Fruit fly (Drosophila melanogaster): Measurements from ENCODE around the gene Grip.
A peak's percentile ranks its signal among the peaks of the same experiment; 100 is the strongest.

The Grip gene

DNA sequence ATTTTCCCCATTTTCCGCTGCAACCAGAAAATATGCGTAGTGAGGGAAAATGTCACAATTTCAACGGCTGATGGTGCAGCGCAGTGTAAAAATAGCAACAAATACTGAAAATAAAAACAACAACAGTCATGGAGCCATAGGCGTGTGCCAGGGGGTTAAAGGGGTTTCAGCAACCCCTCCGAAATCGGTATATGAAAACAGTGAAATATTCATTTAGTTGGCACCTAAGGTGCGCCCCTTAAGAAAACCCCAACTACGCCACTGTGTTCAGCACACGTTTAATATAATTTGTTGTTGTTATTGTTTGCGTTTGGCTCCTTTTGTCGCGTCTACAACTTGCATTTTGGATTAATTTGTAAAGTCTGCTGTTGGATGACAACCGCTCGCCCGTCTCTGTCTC lies 6.0 kb downstream of the Grip start (continued):
- TF ChIP-seq CG18262 (tag; optimal IDR thresholded peaks at IDR 0.05): peak; percentile 46
- no peak for TF ChIP-seq CG10209 (GFP tag; optimal IDR thresholded peaks at IDR 0.05)
- no peak for TF ChIP-seq CG3838 (GFP tag; optimal IDR thresholded peaks at IDR 0.05)
- peak; percentile 19 for TF ChIP-seq CG7839 (tag; optimal IDR thresholded peaks at IDR 0.05)
- TF ChIP-seq CG2199 (GFP tag; IDR thresholded peaks at IDR 0.05): 0 out of 3 replicates have a peak, but pooled peaks have one; percentile 40
- TF ChIP-seq CG11247 (GFP tag; IDR thresholded peaks at IDR 0.05): no peak
- no peak for TF ChIP-seq Camta (GFP tag; optimal IDR thresholded peaks at IDR 0.05)
- TF ChIP-seq CG11456 (GFP tag; IDR thresholded peaks at IDR 0.05): 0 out of 3 replicates have a peak, but pooled peaks have one; percentile 43
- TF ChIP-seq Antp (GFP tag; optimal IDR thresholded peaks at IDR 0.05): peak; percentile 28
- peak; percentile 63 for TF ChIP-seq HLH3B (GFP tag; IDR thresholded peaks at IDR 0.05)
- no peak for TF ChIP-seq Spps (tag; optimal IDR thresholded peaks at IDR 0.05)
- TF ChIP-seq Awh (GFP tag; IDR thresholded peaks at IDR 0.05): peak; percentile 40; the same call in 1 of the 2 replicates
- peak; percentile 80 for TF ChIP-seq vvl (GFP tag; IDR thresholded peaks at IDR 0.05)
- peak; percentile 47 for TF ChIP-seq CG13424 (tag; optimal IDR thresholded peaks at IDR 0.05)
- peak; percentile 52 for TF ChIP-seq chn (GFP tag; optimal IDR thresholded peaks at IDR 0.05)
- no peak for TF ChIP-seq D (optimal IDR thresholded peaks at IDR 0.05)
- peak; percentile 45 for TF ChIP-seq D (GFP tag; optimal IDR thresholded peaks at IDR 0.05)
- TF ChIP-seq pum (GFP tag; optimal IDR thresholded peaks at IDR 0.05): peak; percentile 27
- 0 out of 2 replicates have a peak, but pooled peaks have one; percentile 19 for TF ChIP-seq Atf6 (GFP tag; IDR thresholded peaks at IDR 0.05)
- no peak for TF ChIP-seq CG3407 (GFP tag; optimal IDR thresholded peaks at IDR 0.05)
- TF ChIP-seq trh (GFP tag; optimal IDR thresholded peaks at IDR 0.05): no peak
- 0 out of 2 replicates have a peak, but pooled peaks have one; percentile 24 for TF ChIP-seq dati (GFP tag; IDR thresholded peaks at IDR 0.05)
- TF ChIP-seq Med (GFP tag): peak; percentile 83
- no peak for TF ChIP-seq vfl (GFP tag; optimal IDR thresholded peaks at IDR 0.05)
- TF ChIP-seq ems (GFP tag; optimal IDR thresholded peaks at IDR 0.05): no peak
- TF ChIP-seq cas (GFP tag; IDR thresholded peaks at IDR 0.05): no peak
- peak; percentile 71 for TF ChIP-seq CG4820 (GFP tag; optimal IDR thresholded peaks at IDR 0.05)
- peak; percentile 35 for TF ChIP-seq CG5245 (GFP tag; optimal IDR thresholded peaks at IDR 0.05)
- no peak for TF ChIP-seq CG13624 (GFP tag; optimal IDR thresholded peaks at IDR 0.05)
- TF ChIP-seq CG8089 (GFP tag; optimal IDR thresholded peaks at IDR 0.05): peak; percentile 17
- peak; percentile 13 for TF ChIP-seq bcd (GFP tag; optimal IDR thresholded peaks at IDR 0.05)
- TF ChIP-seq CG1603 (tag; optimal IDR thresholded peaks at IDR 0.05): peak; percentile 67
- peak; percentile 27 for TF ChIP-seq CG30403 (GFP tag; optimal IDR thresholded peaks at IDR 0.05)
- peak; percentile 41; the same call in 1 of the 2 replicates for TF ChIP-seq CG6689 (GFP tag; IDR thresholded peaks at IDR 0.05)
- TF ChIP-seq lmd (GFP tag; IDR thresholded peaks at IDR 0.05): peak; percentile 54
- no peak for TF ChIP-seq sqz (GFP tag; optimal IDR thresholded peaks at IDR 0.05)
- no peak for TF ChIP-seq CG1792 (GFP tag; optimal IDR thresholded peaks at IDR 0.05)
- no peak for TF ChIP-seq pnt (GFP tag; optimal IDR thresholded peaks at IDR 0.05)
- no peak for TF ChIP-seq CG15514 (GFP tag; optimal IDR thresholded peaks at IDR 0.05)
- TF ChIP-seq crol (GFP tag; IDR thresholded peaks at IDR 0.05): 0 out of 2 replicates have a peak, but pooled peaks have one; percentile 21
- peak; percentile 60 for TF ChIP-seq ttk (GFP tag; IDR thresholded peaks at IDR 0.05)
- TF ChIP-seq Chrac-16 (GFP tag; optimal IDR thresholded peaks at IDR 0.05): peak; percentile 14
- TF ChIP-seq Rfx (GFP tag; IDR thresholded peaks at IDR 0.05): peak; percentile 53; the same call in 1 of the 2 replicates
- no peak for TF ChIP-seq gsb (GFP tag; IDR thresholded peaks at IDR 0.05)
- TF ChIP-seq CG33213 (GFP tag; optimal IDR thresholded peaks at IDR 0.05): peak; percentile 7
- no peak for TF ChIP-seq CG6791 (GFP tag; IDR thresholded peaks at IDR 0.05; ENCODE audit: partially characterized antibody)
- no peak for TF ChIP-seq h (optimal IDR thresholded peaks at IDR 0.05)
- TF ChIP-seq ken (GFP tag; IDR thresholded peaks at IDR 0.05): peak; percentile 77
- no peak for TF ChIP-seq trem (tag; optimal IDR thresholded peaks at IDR 0.05)
- peak; percentile 60 for TF ChIP-seq Sox102F (GFP tag; optimal IDR thresholded peaks at IDR 0.05)
- TF ChIP-seq dmrt99B (tag; optimal IDR thresholded peaks at IDR 0.05): peak; percentile 40
- no peak for TF ChIP-seq Vsx1 (GFP tag; optimal IDR thresholded peaks at IDR 0.05)
